Worm (Caenorhabditis elegans): ENCODE measurements around the gene srh-75.

srh-75 gene

ce11 chrV:11076403-11076802 is 19.5 kb upstream of the srh-75 start (continued):
- peak; percentile 24 for TF ChIP-seq B0035.1 (tag; optimal IDR thresholded peaks at IDR 0.05)
- TF ChIP-seq Y56A3A.18 (GFP tag; IDR thresholded peaks at IDR 0.05): peak; percentile 88
- peak; percentile 60; the same call in 1 of the 2 replicates for TF ChIP-seq hmg-20 (GFP tag; IDR thresholded peaks at IDR 0.05)
- peak; percentile 85 for TF ChIP-seq hrde-1 (tag; optimal IDR thresholded peaks at IDR 0.05; ENCODE audit: borderline replicate concordance)
- TF ChIP-seq tlf-1 (GFP tag; optimal IDR thresholded peaks at IDR 0.05): peak; percentile 78
- no peak for TF ChIP-seq sptf-2 (GFP tag; optimal IDR thresholded peaks at IDR 0.05)
- TF ChIP-seq mel-28 (tag; optimal IDR thresholded peaks at IDR 0.05; ENCODE audit: borderline replicate concordance): no peak
- no peak for TF ChIP-seq unc-62 (GFP tag; optimal IDR thresholded peaks at IDR 0.05)
- peak; percentile 93 for TF ChIP-seq B0336.3 (GFP tag; IDR thresholded peaks at IDR 0.05)
- TF ChIP-seq hmg-1.2 (GFP tag; IDR thresholded peaks at IDR 0.05): peak; percentile 34; the same call in 1 of the 2 replicates
- no peak for TF ChIP-seq hlh-12 (tag; optimal IDR thresholded peaks at IDR 0.05)
- TF ChIP-seq lin-54 (GFP tag; optimal IDR thresholded peaks at IDR 0.05): peak; percentile 77
- TF ChIP-seq ceh-58 (GFP tag; IDR thresholded peaks at IDR 0.05): 0 out of 2 replicates have a peak, but pooled peaks have one; percentile 70
- TF ChIP-seq ceh-79 (tag; optimal IDR thresholded peaks at IDR 0.05): no peak
- no peak for TF ChIP-seq zfh-2 (GFP tag; conservative IDR thresholded peaks at IDR 0.05)
- TF ChIP-seq tbx-9 (tag; optimal IDR thresholded peaks at IDR 0.05; ENCODE audit: borderline replicate concordance): no peak
- peak; percentile 37 for TF ChIP-seq lin-40 (tag; optimal IDR thresholded peaks at IDR 0.05)
- 0 out of 2 replicates have a peak, but pooled peaks have one; percentile 32 for TF ChIP-seq ceh-40 (GFP tag; IDR thresholded peaks at IDR 0.05)
- TF ChIP-seq athp-1 (tag; optimal IDR thresholded peaks at IDR 0.05): peak; percentile 72
- no peak for TF ChIP-seq ztf-28 (GFP tag; IDR thresholded peaks at IDR 0.05)
- TF ChIP-seq ets-4 (GFP tag; optimal IDR thresholded peaks at IDR 0.05): no peak
- TF ChIP-seq pha-4 (tag; optimal IDR thresholded peaks at IDR 0.05): no peak
- TF ChIP-seq madf-10 (tag; optimal IDR thresholded peaks at IDR 0.05): peak; percentile 31
- peak; percentile 75; the same call in 1 of the 2 replicates for TF ChIP-seq rcor-1 (GFP tag; IDR thresholded peaks at IDR 0.05)
- TF ChIP-seq ZK185.1 (tag; optimal IDR thresholded peaks at IDR 0.05; ENCODE audit: poor library complexity, severe bottlenecking): peak; percentile 43
- TF ChIP-seq T26A5.8 (tag; optimal IDR thresholded peaks at IDR 0.05): peak; percentile 73
- TF ChIP-seq nhr-90 (tag; optimal IDR thresholded peaks at IDR 0.05): peak; percentile 15
- TF ChIP-seq F57C9.4 (tag; optimal IDR thresholded peaks at IDR 0.05): no peak
- TF ChIP-seq egrh-3 (GFP tag; IDR thresholded peaks at IDR 0.05): no peak
- TF ChIP-seq let-526 (GFP tag; IDR thresholded peaks at IDR 0.05): 0 out of 2 replicates have a peak, but pooled peaks have one; percentile 7
- TF ChIP-seq madf-3 (GFP tag; IDR thresholded peaks at IDR 0.05): peak; percentile 94
- no peak for TF ChIP-seq nfya-1 (tag; optimal IDR thresholded peaks at IDR 0.05; ENCODE audit: borderline replicate concordance, insufficient read depth)
- TF ChIP-seq nhr-80 (tag; optimal IDR thresholded peaks at IDR 0.05): peak; percentile 20
- TF ChIP-seq attf-6 (GFP tag; IDR thresholded peaks at IDR 0.05): peak; percentile 87
- TF ChIP-seq ztf-6 (GFP tag; IDR thresholded peaks at IDR 0.05): no peak
- TF ChIP-seq lag-1 (GFP tag; IDR thresholded peaks at IDR 0.05): no peak
- TF ChIP-seq aptf-2 (GFP tag; conservative IDR thresholded peaks at IDR 0.05): no peak
- peak; percentile 55 for TF ChIP-seq mcd-1 (GFP tag; IDR thresholded peaks at IDR 0.05)
- TF ChIP-seq egl-18 (GFP tag; IDR thresholded peaks at IDR 0.05): 0 out of 2 replicates have a peak, but pooled peaks have one; percentile 2
- TF ChIP-seq akir-1 (GFP tag; optimal IDR thresholded peaks at IDR 0.05): no peak
- peak in 1 of 2 experiments; percentile 19 for TF ChIP-seq let-607 (tag; optimal IDR thresholded peaks at IDR 0.05)
- TF ChIP-seq Y79H2A.3 (GFP tag; conservative IDR thresholded peaks at IDR 0.05): 0 out of 2 replicates have a peak, but pooled peaks have one; percentile 62
- peak; percentile 11; the same call in 1 of the 2 replicates for TF ChIP-seq ceh-91 (GFP tag; IDR thresholded peaks at IDR 0.05)
- TF ChIP-seq K12H6.12 (tag; optimal IDR thresholded peaks at IDR 0.05): no peak
- TF ChIP-seq madf-8 (GFP tag; conservative IDR thresholded peaks at IDR 0.05): peak; percentile 9; the same call in 1 of the 2 replicates
- no peak for TF ChIP-seq mxl-1 (tag; optimal IDR thresholded peaks at IDR 0.05)
- TF ChIP-seq F22D6.2 (tag; optimal IDR thresholded peaks at IDR 0.05): no peak
- 0 out of 2 replicates have a peak, but pooled peaks have one; percentile 20 for TF ChIP-seq K11D2.4 (GFP tag; IDR thresholded peaks at IDR 0.05)
